Fruit fly (Drosophila melanogaster) whole organism, embryonic: ENCODE measurements around the gene CG3088.

Experiments
- Abd-B ChIP-seq: fragments of 200-800 bp; sonication (Bioruptor generic); optimal IDR thresholded peaks from 2 replicates; lab custom pipeline; 2018; ENCODE audit warnings: missing biosample characterization, mild to moderate bottlenecking, missing genetic modification characterization, moderate library complexity
- Adf1 ChIP-seq: fragments of 200-800 bp; sonication (Bioruptor generic); IDR thresholded peaks from 2 replicates; pipeline ENCODE4 v1.3.6; 2022; ENCODE audit warnings: missing biosample characterization, missing genetic modification characterization
- CG12236 ChIP-seq: fragments of 200-800 bp; sonication (Bioruptor generic); optimal IDR thresholded peaks from 2 replicates; lab custom pipeline; 2016; ENCODE audit warnings: missing biosample characterization, missing genetic modification characterization
- CG12391 ChIP-seq: fragments of 200-800 bp; sonication (Bioruptor generic); optimal IDR thresholded peaks from 3 replicates; lab custom pipeline; 2018; ENCODE audit warnings: missing biosample characterization, mild to moderate bottlenecking, missing genetic modification characterization, moderate library complexity
- CG12744 ChIP-seq: fragments of 200-800 bp; sonication (Bioruptor generic); optimal IDR thresholded peaks from 2 replicates; lab custom pipeline; 2016; ENCODE audit warnings: missing biosample characterization, missing genetic modification characterization
- CG16863 ChIP-seq: fragments of 200-800 bp; sonication (Bioruptor generic); optimal IDR thresholded peaks from 3 replicates; lab custom pipeline; 2016; ENCODE audit warnings: missing biosample characterization, missing genetic modification characterization
- CG17328 ChIP-seq: fragments of 200-800 bp; sonication (Bioruptor generic); IDR thresholded peaks from 2 replicates; pipeline ENCODE4 v1.3.6; 2022; ENCODE audit warnings: missing biosample characterization, missing genetic modification characterization
- CG31224 ChIP-seq: fragments of 200-800 bp; sonication (Bioruptor generic); IDR thresholded peaks from 2 replicates; pipeline ENCODE4 v1.3.6; 2022; ENCODE audit warnings: missing biosample characterization, missing genetic modification characterization
- CG3726 ChIP-seq: fragments of 200-800 bp; sonication (Bioruptor generic); IDR thresholded peaks from 3 replicates; pipeline ENCODE4, ENCODE4 v1.3.6; 2022; ENCODE audit warnings: missing biosample characterization, missing genetic modification characterization
- CG3847 ChIP-seq: fragments of 200-800 bp; sonication (Bioruptor generic); IDR thresholded peaks from 2 replicates; pipeline ENCODE4 v1.3.6; 2022; ENCODE audit warnings: missing biosample characterization, missing genetic modification characterization
- CG42726 ChIP-seq: fragments of 200-800 bp; sonication (Bioruptor generic); IDR thresholded peaks from 2 replicates; pipeline ENCODE4 v1.3.6; 2022; ENCODE audit warnings: missing biosample characterization, missing genetic modification characterization; ENCODE audit not compliant: partially characterized antibody
- CG5953 ChIP-seq: fragments of 200-800 bp; sonication (Bioruptor generic); IDR thresholded peaks from 2 replicates; pipeline ENCODE4 v1.3.6; 2022; ENCODE audit warnings: missing biosample characterization, missing genetic modification characterization
- CG7357 ChIP-seq: fragments of 200-800 bp; sonication (Bioruptor generic); IDR thresholded peaks from 3 replicates; pipeline ENCODE4 v1.3.6; 2022; ENCODE audit warnings: missing biosample characterization, missing genetic modification characterization
- CG7928 ChIP-seq: fragments of 200-800 bp; sonication (Bioruptor generic); optimal IDR thresholded peaks from 2 replicates; lab custom pipeline; 2017; ENCODE audit warnings: missing biosample characterization, mild to moderate bottlenecking, missing genetic modification characterization
- CG7987 ChIP-seq: fragments of 200-800 bp; sonication (Bioruptor generic); optimal IDR thresholded peaks from 2 replicates; lab custom pipeline; 2018; ENCODE audit warnings: missing biosample characterization, mild to moderate bottlenecking, missing genetic modification characterization, moderate library complexity
- CG8478 ChIP-seq: fragments of >200 bp; optimal IDR thresholded peaks from 2 replicates; lab custom pipeline; 2018
- CG8944 ChIP-seq: fragments of 200-800 bp; sonication (Bioruptor generic); optimal IDR thresholded peaks from 3 replicates; lab custom pipeline; 2016; ENCODE audit warnings: missing biosample characterization, missing genetic modification characterization
- CrebB ChIP-seq: fragments of 200-800 bp; sonication (Bioruptor generic); optimal IDR thresholded peaks from 3 replicates; lab custom pipeline; 2018; ENCODE audit warnings: missing biosample characterization, mild to moderate bottlenecking, missing genetic modification characterization
- Dad ChIP-seq: fragments of 200-800 bp; sonication (Bioruptor generic); optimal IDR thresholded peaks from 3 replicates; lab custom pipeline; 2016; ENCODE audit warnings: missing biosample characterization, missing genetic modification characterization
- Dip3 ChIP-seq: fragments of 200-800 bp; sonication (Bioruptor generic); optimal IDR thresholded peaks from 3 replicates; lab custom pipeline; 2016; ENCODE audit warnings: missing biosample characterization, missing genetic modification characterization
- Doc2 ChIP-seq: fragments of 200-800 bp; sonication (Bioruptor generic); IDR thresholded peaks from 2 replicates; pipeline ENCODE4 v1.3.6; 2022; ENCODE audit warnings: missing biosample characterization, missing genetic modification characterization
- HHEX ChIP-seq: fragments of 200-800 bp; sonication (Bioruptor generic); optimal IDR thresholded peaks from 3 replicates; lab custom pipeline; 2017; ENCODE audit warnings: missing biosample characterization, mild to moderate bottlenecking, missing genetic modification characterization, missing genetic modification reagents
- HmgD ChIP-seq: fragments of 200-800 bp; sonication (Bioruptor generic); optimal IDR thresholded peaks from 3 replicates; lab custom pipeline; 2016; ENCODE audit warnings: missing biosample characterization, missing genetic modification characterization
- HmgZ ChIP-seq: fragments of 200-800 bp; sonication (Bioruptor generic); optimal IDR thresholded peaks from 2 replicates; lab custom pipeline; 2018; ENCODE audit warnings: missing biosample characterization, mild to moderate bottlenecking, missing genetic modification characterization
- Hr39 ChIP-seq: fragments of >200 bp; optimal IDR thresholded peaks from 2 replicates; lab custom pipeline; 2017
- Jarid2 ChIP-seq: fragments of 200-800 bp; sonication (Bioruptor generic); optimal IDR thresholded peaks from 3 replicates; lab custom pipeline; 2017; ENCODE audit warnings: mild to moderate bottlenecking, missing biosample characterization, missing genetic modification reagents, missing genetic modification characterization
- Med ChIP-seq: fragments of 200-800 bp; sonication (Bioruptor generic); peaks from one replicate; lab custom pipeline; 2016; ENCODE audit warnings: missing biosample characterization, missing genetic modification characterization, mild to moderate bottlenecking, inconsistent platforms, moderate library complexity
- NC2β ChIP-seq: fragments of 200-800 bp; sonication (Bioruptor generic); optimal IDR thresholded peaks from 2 replicates; lab custom pipeline; 2016; ENCODE audit warnings: missing biosample characterization, missing genetic modification characterization
- Nf-YB ChIP-seq: fragments of 200-800 bp; sonication (Bioruptor generic); optimal IDR thresholded peaks from 3 replicates; lab custom pipeline; 2019; ENCODE audit warnings: missing biosample characterization, mild to moderate bottlenecking, missing genetic modification characterization, moderate library complexity
- PHDP ChIP-seq: fragments of 200-800 bp; sonication (Bioruptor generic); optimal IDR thresholded peaks from 3 replicates; lab custom pipeline; 2018; ENCODE audit warnings: missing biosample characterization, mild to moderate bottlenecking, missing genetic modification characterization, moderate library complexity
- Sox102F ChIP-seq: fragments of 200-800 bp; sonication (Bioruptor generic); optimal IDR thresholded peaks from 2 replicates; lab custom pipeline; 2018; ENCODE audit warnings: missing biosample characterization, mild to moderate bottlenecking, missing genetic modification characterization, moderate library complexity
- Sry-β ChIP-seq: fragments of 200-800 bp; sonication (Bioruptor generic); optimal IDR thresholded peaks from 2 replicates; lab custom pipeline; 2018; ENCODE audit warnings: missing biosample characterization, mild to moderate bottlenecking, missing genetic modification characterization, moderate library complexity
- ash1 ChIP-seq: fragments of 200-800 bp; sonication (Bioruptor generic); optimal IDR thresholded peaks from 2 replicates; lab custom pipeline; 2018; ENCODE audit warnings: missing biosample characterization, mild to moderate bottlenecking, missing genetic modification characterization
- corto ChIP-seq: fragments of 200-800 bp; sonication (Bioruptor generic); optimal IDR thresholded peaks from 2 replicates; lab custom pipeline; 2016; ENCODE audit warnings: missing biosample characterization, mild to moderate bottlenecking, missing genetic modification characterization, moderate library complexity
- cwo ChIP-seq: fragments of 200-800 bp; sonication (Bioruptor generic); optimal IDR thresholded peaks from 3 replicates; lab custom pipeline; 2017; ENCODE audit warnings: missing biosample characterization, missing genetic modification characterization, mild to moderate bottlenecking, moderate library complexity, missing genetic modification reagents
- eyg ChIP-seq: fragments of 200-800 bp; sonication (Bioruptor generic); optimal IDR thresholded peaks from 3 replicates; lab custom pipeline; 2016; ENCODE audit warnings: missing biosample characterization, missing genetic modification characterization
- fru ChIP-seq: fragments of >200 bp; optimal IDR thresholded peaks from 2 replicates; lab custom pipeline; 2017
- gro ChIP-seq: fragments of 200-800 bp; sonication (Bioruptor generic); optimal IDR thresholded peaks from 2 replicates; lab custom pipeline; 2016; ENCODE audit warnings: missing biosample characterization, missing genetic modification characterization
- inv ChIP-seq: fragments of 200-800 bp; sonication (Bioruptor generic); IDR thresholded peaks from 2 replicates; pipeline ENCODE4 v1.3.6; 2022; ENCODE audit warnings: missing biosample characterization, missing genetic modification characterization; ENCODE audit not compliant: partially characterized antibody
- kni ChIP-seq: fragments of 200-800 bp; sonication (Bioruptor generic); optimal IDR thresholded peaks from 3 replicates; lab custom pipeline; 2017; ENCODE audit warnings: mild to moderate bottlenecking, missing biosample characterization, missing genetic modification reagents, missing genetic modification characterization
- lilli ChIP-seq: fragments of 200-800 bp; sonication (Bioruptor generic); optimal IDR thresholded peaks from 3 replicates; lab custom pipeline; 2016; ENCODE audit warnings: missing biosample characterization, missing genetic modification characterization
- maf-S ChIP-seq: fragments of 200-800 bp; sonication (Bioruptor generic); optimal IDR thresholded peaks from 2 replicates; lab custom pipeline; 2016; ENCODE audit warnings: missing biosample characterization, missing genetic modification characterization
- oc ChIP-seq: fragments of 200-800 bp; sonication (Bioruptor generic); optimal IDR thresholded peaks from 2 replicates; lab custom pipeline; 2018; ENCODE audit warnings: missing biosample characterization, mild to moderate bottlenecking, missing genetic modification characterization, moderate library complexity
- onecut ChIP-seq: fragments of 200-800 bp; sonication (Bioruptor generic); IDR thresholded peaks from 2 replicates; pipeline ENCODE4 v1.3.6; 2022; ENCODE audit warnings: missing biosample characterization, missing genetic modification characterization
- repo ChIP-seq: fragments of 200-800 bp; sonication (Bioruptor generic); optimal IDR thresholded peaks from 2 replicates; lab custom pipeline; 2016; ENCODE audit warnings: missing biosample characterization, missing genetic modification characterization
- row ChIP-seq: fragments of 200-800 bp; sonication (Bioruptor generic); IDR thresholded peaks from 3 replicates; pipeline ENCODE4 v1.3.6; 2022; ENCODE audit warnings: missing biosample characterization, missing genetic modification characterization
- run ChIP-seq: fragments of 200-800 bp; sonication (Bioruptor generic); optimal IDR thresholded peaks from 3 replicates; lab custom pipeline; 2018; ENCODE audit warnings: missing biosample characterization, mild to moderate bottlenecking, missing genetic modification characterization
- sna ChIP-seq: fragments of 200-800 bp; sonication (Bioruptor generic); IDR thresholded peaks from 2 replicates; pipeline ENCODE4 v1.3.6; 2022; ENCODE audit warnings: missing biosample characterization, missing genetic modification characterization; ENCODE audit not compliant: partially characterized antibody
- so ChIP-seq: fragments of 200-800 bp; sonication (Bioruptor generic); IDR thresholded peaks from 3 replicates; pipeline ENCODE4 v1.3.6; 2022; ENCODE audit warnings: missing biosample characterization, missing genetic modification characterization
- stwl ChIP-seq: fragments of 200-800 bp; sonication (Bioruptor generic); optimal IDR thresholded peaks from 3 replicates; lab custom pipeline; 2018; ENCODE audit warnings: missing biosample characterization, mild to moderate bottlenecking, missing genetic modification characterization, moderate library complexity
- wor ChIP-seq: fragments of 200-800 bp; sonication (Bioruptor generic); IDR thresholded peaks from 2 replicates; pipeline ENCODE4 v1.3.6; 2022; ENCODE audit warnings: missing biosample characterization, missing genetic modification characterization
- zf30C ChIP-seq: fragments of 200-800 bp; sonication (Bioruptor generic); optimal IDR thresholded peaks from 3 replicates; lab custom pipeline; 2018; ENCODE audit warnings: missing biosample characterization, mild to moderate bottlenecking, missing genetic modification characterization

Gene CG3088

DNA sequence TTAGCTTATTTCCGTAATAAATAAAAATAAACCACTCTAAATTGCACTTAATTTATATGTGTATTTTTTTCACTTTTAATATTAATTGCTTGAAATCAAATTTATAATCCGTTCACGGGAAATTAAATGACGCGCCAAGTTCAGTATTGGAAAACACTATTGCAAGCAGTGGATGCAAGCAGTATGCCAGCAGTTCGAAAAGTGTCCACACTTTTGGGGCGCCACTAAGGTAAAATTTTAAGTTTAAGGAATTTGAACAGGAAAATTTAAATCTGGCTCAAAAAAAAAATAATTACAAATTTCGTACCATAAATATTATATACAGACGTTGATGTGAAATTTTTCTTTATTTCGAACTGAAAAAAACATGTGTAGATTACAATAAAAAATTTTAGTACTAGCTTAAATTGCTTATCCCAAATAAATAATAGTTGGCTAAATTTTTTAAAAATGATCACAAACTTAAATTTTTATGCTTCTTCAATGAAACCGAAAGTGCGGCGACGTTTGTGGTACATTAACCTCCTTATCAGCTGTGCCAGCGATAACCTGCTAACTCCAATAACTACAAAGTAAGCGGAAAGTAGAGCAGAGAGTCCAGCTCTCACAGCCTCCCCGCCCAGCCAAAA, 12.9 kb upstream of the CG3088 start (continued):
- TF ChIP-seq onecut (GFP tag; lab: Robert Waterston, UW) = no peak
- no peak for TF ChIP-seq CG12744 (GFP tag; lab: Kevin White, UChicago)
- TF ChIP-seq lilli (GFP tag; lab: Kevin White, UChicago) = no peak
- TF ChIP-seq Sry-β (GFP tag; lab: Kevin White, UChicago) = no peak
- TF ChIP-seq HmgD = no peak
- peak; percentile 75 for TF ChIP-seq CG3847 (GFP tag; lab: Robert Waterston, UW)
- TF ChIP-seq run = no peak
- peak; percentile 35 for TF ChIP-seq maf-S (GFP tag; lab: Kevin White, UChicago)
- TF ChIP-seq CG8944 (GFP tag; lab: Kevin White, UChicago) = no peak
- no peak for TF ChIP-seq CG8478 (lab: Kevin White, UChicago)
- TF ChIP-seq row (GFP tag; lab: Robert Waterston, UW) = peak; percentile 29; the same call in 1 of the 3 replicates
- no peak for TF ChIP-seq Abd-B (GFP tag; lab: Kevin White, UChicago)
- TF ChIP-seq CG42726 (GFP tag; lab: Robert Waterston, UW) = peak; percentile 76
- TF ChIP-seq ash1 (GFP tag; lab: Kevin White, UChicago) = no peak
- TF ChIP-seq so = no peak
- peak; percentile 30 for TF ChIP-seq Dad (GFP tag; lab: Kevin White, UChicago)
- TF ChIP-seq Adf1 (GFP tag; lab: Robert Waterston, UW) = no peak
- TF ChIP-seq eyg (GFP tag; lab: Kevin White, UChicago) = no peak
- no peak for TF ChIP-seq CG12391 (tag; lab: Kevin White, UChicago)
- no peak; the same call in 2 of the 3 replicates for TF ChIP-seq CG7357
- no peak for TF ChIP-seq Dip3
- no peak for TF ChIP-seq Sox102F
- no peak for TF ChIP-seq CG12236 (GFP tag; lab: Kevin White, UChicago)
- TF ChIP-seq Med = peak; percentile 76
- TF ChIP-seq HHEX (GFP tag; lab: Kevin White, UChicago) = no peak
- TF ChIP-seq CG7928 = no peak
- TF ChIP-seq zf30C (GFP tag; lab: Kevin White, UChicago) = no peak
- peak; percentile 91 for TF ChIP-seq stwl (tag; lab: Kevin White, UChicago)
- TF ChIP-seq PHDP = no peak
- TF ChIP-seq CG7987 (GFP tag; lab: Kevin White, UChicago) = no peak
- TF ChIP-seq kni = no peak
- no peak for TF ChIP-seq gro (GFP tag; lab: Kevin White, UChicago)
- TF ChIP-seq Doc2 (GFP tag; lab: Robert Waterston, UW) = no peak
- no peak for TF ChIP-seq cwo (GFP tag; lab: Kevin White, UChicago)
- no peak for TF ChIP-seq CG16863 (GFP tag; lab: Kevin White, UChicago)
- no peak for TF ChIP-seq oc (tag; lab: Kevin White, UChicago)
- TF ChIP-seq CrebB (tag; lab: Kevin White, UChicago) = no peak
- no peak for TF ChIP-seq Nf-YB (GFP tag; lab: Kevin White, UChicago)
- TF ChIP-seq inv (GFP tag; lab: Robert Waterston, UW) = no peak
- no peak for TF ChIP-seq Hr39 (lab: Kevin White, UChicago)
- TF ChIP-seq NC2β (GFP tag; lab: Kevin White, UChicago) = no peak
- 0 out of 2 replicates have a peak, but pooled peaks have one; percentile 12 for TF ChIP-seq CG17328 (GFP tag; lab: Robert Waterston, UW)
- no peak for TF ChIP-seq corto (GFP tag; lab: Kevin White, UChicago)
- TF ChIP-seq Jarid2 (GFP tag; lab: Kevin White, UChicago) = peak; percentile 14
- no peak for TF ChIP-seq HmgZ (tag; lab: Kevin White, UChicago)
- no peak for TF ChIP-seq CG3726 (GFP tag; lab: Robert Waterston, UW)
- TF ChIP-seq CG31224 (GFP tag; lab: Robert Waterston, UW) = no peak
- no peak for TF ChIP-seq wor (GFP tag; lab: Robert Waterston, UW)
- no peak for TF ChIP-seq sna (GFP tag; lab: Robert Waterston, UW)
- TF ChIP-seq CG5953 (GFP tag; lab: Robert Waterston, UW) = no peak
- peak; percentile 51 for TF ChIP-seq repo
- TF ChIP-seq fru (lab: Kevin White, UChicago) = no peak
